Worm (Caenorhabditis elegans): Measurements from ENCODE around the gene F53F1.4.

DNA sequence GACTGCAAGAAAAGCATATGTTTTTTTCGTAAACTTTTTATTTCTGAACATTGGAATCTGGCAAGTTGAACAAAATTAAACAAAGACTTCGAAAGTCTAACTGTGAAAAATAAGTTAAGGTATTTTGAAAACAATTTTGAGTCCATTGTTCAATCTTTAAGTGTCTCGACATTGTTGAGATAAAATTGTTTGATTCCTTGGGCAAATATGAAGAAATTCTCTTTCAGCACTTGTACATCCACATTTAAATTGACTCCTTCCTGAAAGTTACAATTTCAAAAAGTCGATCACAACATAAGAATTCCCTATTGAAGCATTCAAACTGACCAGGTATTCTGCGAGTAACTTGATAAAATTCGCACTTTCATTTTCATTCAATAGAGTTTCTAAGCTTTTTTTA, 5.2 kb downstream of the F53F1.4 start:
- TF ChIP-seq pha-4 (tag; optimal IDR thresholded peaks at IDR 0.05) (no peak), nhr-76 (tag; optimal IDR thresholded peaks at IDR 0.05) (no peak), nhr-12 (tag; optimal IDR thresholded peaks at IDR 0.05) (no peak), unc-39 (tag; optimal IDR thresholded peaks at IDR 0.05) (no peak), unc-62 (GFP tag; optimal IDR thresholded peaks at IDR 0.05) (no peak), elt-3 (tag; optimal IDR thresholded peaks at IDR 0.05) (no peak), flh-1 (GFP tag; optimal IDR thresholded peaks at IDR 0.05) (no peak), ztf-11 (tag; optimal IDR thresholded peaks at IDR 0.05) (no peak)
